Worm (Caenorhabditis elegans) whole organism, L3 larva: Measurements from ENCODE around the gene F13H6.5.

ENCODE experiments used
- R02D3.7 ChIP-seq: fragments of 150-350 bp; optimal IDR thresholded peaks from 2 replicates; lab custom pipeline; 2014; ENCODE audit warnings: missing biosample characterization, missing genetic modification characterization
- ZK546.5 ChIP-seq: sonication (generic microtip); optimal IDR thresholded peaks from 2 replicates; lab custom pipeline; 2017; ENCODE audit warnings: missing biosample characterization, missing genetic modification characterization
- ama-1 ChIP-seq: fragments of 150-350 bp; optimal IDR thresholded peaks from 2 replicates; lab custom pipeline; 2018
- ceh-16 ChIP-seq: sonication (generic microtip); optimal IDR thresholded peaks from 2 replicates; lab custom pipeline; 2017; ENCODE audit warnings: missing biosample characterization, missing genetic modification characterization
- ceh-28 ChIP-seq: fragments of 150-350 bp; optimal IDR thresholded peaks from 2 replicates; lab custom pipeline; 2014; ENCODE audit warnings: missing biosample characterization, missing genetic modification reagents, missing genetic modification characterization
- ceh-9 ChIP-seq: sonication (generic microtip); optimal IDR thresholded peaks from 2 replicates; lab custom pipeline; 2018; ENCODE audit warnings: missing biosample characterization, missing genetic modification characterization
- daf-12 ChIP-seq: fragments of 150-350 bp; optimal IDR thresholded peaks from 2 replicates; lab custom pipeline; 2014; ENCODE audit warnings: missing biosample characterization, missing genetic modification reagents, missing genetic modification characterization
- egl-5 ChIP-seq: fragments of 150-350 bp; optimal IDR thresholded peaks from 2 replicates; lab custom pipeline; 2017; ENCODE audit warnings: missing biosample characterization, missing genetic modification reagents, missing genetic modification characterization, inconsistent platforms
- elt-1 ChIP-seq: fragments of 150-350 bp; optimal IDR thresholded peaks from 2 replicates; lab custom pipeline; 2014; ENCODE audit warnings: missing biosample characterization, missing genetic modification characterization
- elt-2 ChIP-seq: sonication (generic microtip); optimal IDR thresholded peaks from 2 replicates; lab custom pipeline; 2016; ENCODE audit warnings: missing genetic modification reagents, mild to moderate bottlenecking, missing genetic modification characterization, missing compliant biosample characterization
- elt-3 ChIP-seq, 3 experiments: fragments of 150-350 bp in 1 of 3; sonication (generic microtip) in 2 of 3; optimal IDR thresholded peaks; 2 replicates in 2 of 3; 4 replicates in 1 of 3; lab custom pipeline; 2014 to 2017; ENCODE audit warnings: missing biosample characterization in 3 of 3, missing genetic modification characterization in 3 of 3
- eor-1 ChIP-seq, 2 experiments: fragments of 150-350 bp; optimal IDR thresholded peaks; 2 replicates each; lab custom pipeline; 2014 to 2018; ENCODE audit warnings: missing biosample characterization in 2 of 2, missing genetic modification characterization in 2 of 2
- fkh-2 ChIP-seq: fragments of 150-350 bp; optimal IDR thresholded peaks from 2 replicates; lab custom pipeline; 2014; ENCODE audit warnings: missing biosample characterization, missing genetic modification reagents, missing genetic modification characterization
- lin-15B ChIP-seq: fragments of 150-350 bp; optimal IDR thresholded peaks from 2 replicates; lab custom pipeline; 2014; ENCODE audit warnings: missing biosample characterization, missing genetic modification characterization
- lin-39 ChIP-seq: fragments of 150-350 bp; optimal IDR thresholded peaks from 2 replicates; lab custom pipeline; 2018; ENCODE audit warnings: missing biosample characterization, missing genetic modification reagents, missing genetic modification characterization
- nfya-1 ChIP-seq: sonication (generic microtip); optimal IDR thresholded peaks from 2 replicates; lab custom pipeline; 2017; ENCODE audit warnings: missing genetic modification characterization, mild to moderate bottlenecking, missing compliant biosample characterization, antibody characterized with exemption, moderate library complexity; ENCODE audit not compliant: insufficient read depth
- nhr-11 ChIP-seq: fragments of 150-350 bp; optimal IDR thresholded peaks from 2 replicates; lab custom pipeline; 2014; ENCODE audit warnings: missing biosample characterization, missing genetic modification characterization
- nhr-12 ChIP-seq: fragments of 150-350 bp; optimal IDR thresholded peaks from 2 replicates; lab custom pipeline; 2014; ENCODE audit warnings: missing biosample characterization, missing genetic modification characterization
- nhr-23 ChIP-seq: fragments of 150-350 bp; optimal IDR thresholded peaks from 2 replicates; lab custom pipeline; 2014; ENCODE audit warnings: missing biosample characterization, missing genetic modification reagents, missing genetic modification characterization
- nhr-25 ChIP-seq: sonication (generic microtip); optimal IDR thresholded peaks from 2 replicates; lab custom pipeline; 2017; ENCODE audit warnings: missing biosample characterization, missing genetic modification characterization
- nhr-43 ChIP-seq: sonication (generic microtip); optimal IDR thresholded peaks from 2 replicates; lab custom pipeline; 2016; ENCODE audit warnings: mild to moderate bottlenecking, missing genetic modification characterization, missing compliant biosample characterization; ENCODE audit not compliant: poor library complexity, severe bottlenecking
- nhr-67 ChIP-seq: fragments of 150-350 bp; optimal IDR thresholded peaks from 2 replicates; lab custom pipeline; 2014; ENCODE audit warnings: missing biosample characterization, missing genetic modification characterization
- nhr-77 ChIP-seq: fragments of 150-350 bp; optimal IDR thresholded peaks from 2 replicates; lab custom pipeline; 2014; ENCODE audit warnings: missing biosample characterization, missing genetic modification characterization
- pha-4 ChIP-seq: fragments of 150-350 bp; optimal IDR thresholded peaks from 2 replicates; lab custom pipeline; 2014; ENCODE audit warnings: missing biosample characterization, missing genetic modification reagents, missing genetic modification characterization
- pqm-1 ChIP-seq: fragments of 150-350 bp; optimal IDR thresholded peaks from 2 replicates; lab custom pipeline; 2017; ENCODE audit warnings: missing biosample characterization, missing genetic modification characterization, inconsistent platforms
- sea-2 ChIP-seq: fragments of 150-350 bp; sonication (generic microtip); optimal IDR thresholded peaks from 4 replicates; lab custom pipeline; 2014; ENCODE audit warnings: missing biosample characterization, missing genetic modification reagents, missing genetic modification characterization
- skn-1 ChIP-seq: fragments of 150-350 bp; optimal IDR thresholded peaks from 2 replicates; lab custom pipeline; 2014; ENCODE audit warnings: missing biosample characterization, missing genetic modification characterization
- snpc-4 ChIP-seq: fragments of 150-350 bp; optimal IDR thresholded peaks from 2 replicates; lab custom pipeline; 2014; ENCODE audit warnings: missing biosample characterization, missing genetic modification characterization
- tbx-2 ChIP-seq: sonication (generic microtip); optimal IDR thresholded peaks from 2 replicates; lab custom pipeline; 2016; ENCODE audit warnings: mild to moderate bottlenecking, missing genetic modification characterization, missing compliant biosample characterization
- unc-39 ChIP-seq: sonication (generic microtip); optimal IDR thresholded peaks from 4 replicates; lab custom pipeline; 2017; ENCODE audit warnings: missing biosample characterization, missing genetic modification characterization
- unc-62 ChIP-seq: fragments of 150-350 bp; sonication (generic microtip); optimal IDR thresholded peaks from 4 replicates; lab custom pipeline; 2014; ENCODE audit warnings: missing biosample characterization, missing genetic modification reagents, missing genetic modification characterization
- zag-1 ChIP-seq: fragments of 150-350 bp; optimal IDR thresholded peaks from 2 replicates; lab custom pipeline; 2014; ENCODE audit warnings: missing biosample characterization, missing genetic modification characterization
- ztf-11 ChIP-seq: fragments of 150-350 bp; optimal IDR thresholded peaks from 2 replicates; lab custom pipeline; 2014; ENCODE audit warnings: missing biosample characterization, missing genetic modification characterization

Gene F13H6.5

ce11 chrV:6354202-6354601 lies 20.5 kb downstream of the F13H6.5 start:
- peak; percentile 51 for TF ChIP-seq tbx-2 (tag; lab: Kevin White, UChicago)
- TF ChIP-seq snpc-4 (tag; lab: Kevin White, UChicago) = no peak
- no peak for TF ChIP-seq zag-1 (tag; lab: Kevin White, UChicago)
- TF ChIP-seq ceh-16 (tag; lab: Kevin White, UChicago) = no peak
- no peak for TF ChIP-seq ceh-28 (tag; lab: Kevin White, UChicago)
- peak; percentile 96 for TF ChIP-seq nhr-25 (tag; lab: Kevin White, UChicago)
- TF ChIP-seq daf-12 (tag; lab: Kevin White, UChicago) = no peak
- no peak for TF ChIP-seq lin-15B (tag; lab: Kevin White, UChicago)
- TF ChIP-seq fkh-2 (tag; lab: Kevin White, UChicago) = no peak
- TF ChIP-seq lin-39 = no peak
- no peak for TF ChIP-seq ceh-9 (tag; lab: Kevin White, UChicago)
- peak; percentile 95 for TF ChIP-seq nhr-43
- no peak for TF ChIP-seq nhr-67 (tag; lab: Kevin White, UChicago)
- peak in 1 of 3 experiments; percentile 28 for TF ChIP-seq elt-3 (tag; optimal IDR thresholded peaks at IDR 0.05; lab: Kevin White, UChicago)
- no peak for TF ChIP-seq ztf-11 (tag; lab: Kevin White, UChicago)
- no peak for TF ChIP-seq ZK546.5 (tag; lab: Kevin White, UChicago)
- no peak for TF ChIP-seq nhr-12 (tag; lab: Kevin White, UChicago)
- TF ChIP-seq egl-5 (tag; lab: Kevin White, UChicago) = no peak
- no peak for TF ChIP-seq sea-2 (GFP tag; lab: Kevin White, UChicago)
- TF ChIP-seq nhr-23 (tag; lab: Kevin White, UChicago) = peak; percentile 76
- peak; percentile 37 for TF ChIP-seq nfya-1
- no peak for TF ChIP-seq nhr-77 (tag; lab: Kevin White, UChicago)
- TF ChIP-seq nhr-11 (tag; lab: Kevin White, UChicago) = no peak
- TF ChIP-seq eor-1 (tag; optimal IDR thresholded peaks at IDR 0.05; lab: Kevin White, UChicago) = no peak
- no peak for TF ChIP-seq elt-2 (tag; lab: Kevin White, UChicago)

- TF ChIP-seq nhr-25 (tag; lab: Kevin White, UChicago) (peak; percentile 79), elt-1 (tag; lab: Kevin White, UChicago) (peak; percentile 4), R02D3.7 (tag; lab: Kevin White, UChicago) (no peak)
Measured at ce11 chrV:6353182-6353780, 21.5 kb downstream of the F13H6.5 start.

ce11 chrV:6352350-6352749 lies 22.4 kb downstream of the F13H6.5 start:
- TF ChIP-seq elt-1 (tag; lab: Kevin White, UChicago) = peak; percentile 50
- TF ChIP-seq elt-3 (tag; optimal IDR thresholded peaks at IDR 0.05; lab: Kevin White, UChicago) = peak in 1 of 3 experiments; percentile 2
- TF ChIP-seq nhr-23 (tag; lab: Kevin White, UChicago) = peak; percentile 41
- peak; percentile 32 for TF ChIP-seq nfya-1
- TF ChIP-seq nhr-12 (tag; lab: Kevin White, UChicago) = no peak
- TF ChIP-seq nhr-43 = peak; percentile 35
- no peak for TF ChIP-seq unc-39 (tag; lab: Kevin White, UChicago)
- peak; percentile 82 for TF ChIP-seq nhr-25 (tag; lab: Kevin White, UChicago)

- TF ChIP-seq R02D3.7 (tag; lab: Kevin White, UChicago) = no peak
- no peak for TF ChIP-seq tbx-2 (tag; lab: Kevin White, UChicago)
- TF ChIP-seq lin-15B (tag; lab: Kevin White, UChicago) = no peak
- no peak for TF ChIP-seq sea-2 (GFP tag; lab: Kevin White, UChicago)
- no peak for TF ChIP-seq ama-1
- no peak for TF ChIP-seq zag-1 (tag; lab: Kevin White, UChicago)
- TF ChIP-seq daf-12 (tag; lab: Kevin White, UChicago) = no peak
- no peak for TF ChIP-seq pqm-1 (tag; lab: Kevin White, UChicago)
- TF ChIP-seq nhr-23 (tag; lab: Kevin White, UChicago) = peak; percentile 60
- TF ChIP-seq nhr-25 (tag; lab: Kevin White, UChicago) = peak; percentile 90
- no peak for TF ChIP-seq nhr-43
- TF ChIP-seq skn-1 = no peak
- peak; percentile 9 for TF ChIP-seq nfya-1
- TF ChIP-seq unc-62 (GFP tag; lab: Kevin White, UChicago) = peak; percentile 14
Measured at ce11 chrV:6351122-6351521, 23.6 kb downstream of the F13H6.5 start.

ce11 chrV:6350109-6350508 lies 24.6 kb downstream of the F13H6.5 start:
- TF ChIP-seq pha-4 (tag; lab: Kevin White, UChicago) (no peak), egl-5 (tag; lab: Kevin White, UChicago) (no peak), nfya-1 (peak; percentile 52), lin-39 (peak; percentile 81)
